Fruit fly (Drosophila melanogaster) whole organism, embryonic: Measurements from ENCODE around the gene CG3119.
A peak's percentile ranks its signal among the peaks of the same experiment; 100 is the strongest.

ENCODE experiments used
- Asciz ChIP-seq: fragments of 200-800 bp; sonication (Bioruptor generic); optimal IDR thresholded peaks from 2 replicates; lab custom pipeline; 2017; ENCODE audit warnings: missing biosample characterization, mild to moderate bottlenecking, missing genetic modification characterization, missing genetic modification reagents
- Awh ChIP-seq: fragments of 200-800 bp; sonication (Bioruptor generic); IDR thresholded peaks from 2 replicates; pipeline ENCODE4, ENCODE4 v1.3.6; 2022; ENCODE audit warnings: missing biosample characterization, missing genetic modification characterization
- B-H1 ChIP-seq: fragments of 200-800 bp; sonication (Bioruptor generic); IDR thresholded peaks from 3 replicates; pipeline ENCODE4 v1.3.6; 2022; ENCODE audit warnings: missing biosample characterization, missing genetic modification characterization
- Bteb2 ChIP-seq: fragments of 200-800 bp; sonication (Bioruptor generic); optimal IDR thresholded peaks from 2 replicates; lab custom pipeline; 2016; ENCODE audit warnings: missing biosample characterization, missing genetic modification characterization
- CG10274 ChIP-seq: fragments of 200-800 bp; sonication (Bioruptor generic); optimal IDR thresholded peaks from 3 replicates; lab custom pipeline; 2017; ENCODE audit warnings: missing biosample characterization, mild to moderate bottlenecking, missing genetic modification characterization
- CG11504 ChIP-seq: fragments of 200-800 bp; sonication (Bioruptor generic); optimal IDR thresholded peaks from 3 replicates; lab custom pipeline; 2019; ENCODE audit warnings: missing biosample characterization, mild to moderate bottlenecking, missing genetic modification characterization, moderate library complexity
- CG12236 ChIP-seq: fragments of 200-800 bp; sonication (Bioruptor generic); optimal IDR thresholded peaks from 2 replicates; lab custom pipeline; 2016; ENCODE audit warnings: missing biosample characterization, missing genetic modification characterization
- CG12391 ChIP-seq: fragments of 200-800 bp; sonication (Bioruptor generic); optimal IDR thresholded peaks from 3 replicates; lab custom pipeline; 2018; ENCODE audit warnings: missing biosample characterization, mild to moderate bottlenecking, missing genetic modification characterization, moderate library complexity
- CG13296 ChIP-seq: fragments of 200-800 bp; sonication (Bioruptor generic); optimal IDR thresholded peaks from 3 replicates; lab custom pipeline; 2018; ENCODE audit warnings: missing biosample characterization, mild to moderate bottlenecking, missing genetic modification characterization
- CG15011 ChIP-seq: fragments of 200-800 bp; sonication (Bioruptor generic); optimal IDR thresholded peaks from 3 replicates; lab custom pipeline; 2018; ENCODE audit warnings: missing biosample characterization, mild to moderate bottlenecking, missing genetic modification characterization
- CG17612 ChIP-seq: fragments of 200-800 bp; sonication (Bioruptor generic); IDR thresholded peaks from 2 replicates; pipeline ENCODE4 v1.3.6; 2022; ENCODE audit warnings: missing biosample characterization, missing genetic modification characterization
- CG18262 ChIP-seq: fragments of 200-800 bp; optimal IDR thresholded peaks from 3 replicates; lab custom pipeline; 2019; ENCODE audit warnings: missing biosample characterization, mild to moderate bottlenecking, missing genetic modification characterization, moderate library complexity
- CG2889 ChIP-seq: fragments of 200-800 bp; sonication (Bioruptor generic); IDR thresholded peaks from 3 replicates; pipeline ENCODE4 v1.3.6; 2022; ENCODE audit warnings: missing biosample characterization, missing genetic modification characterization
- CG31224 ChIP-seq: fragments of 200-800 bp; sonication (Bioruptor generic); IDR thresholded peaks from 2 replicates; pipeline ENCODE4 v1.3.6; 2022; ENCODE audit warnings: missing biosample characterization, missing genetic modification characterization
- CG31388 ChIP-seq: fragments of 200-800 bp; sonication (Bioruptor generic); optimal IDR thresholded peaks from 2 replicates; lab custom pipeline; 2016; ENCODE audit warnings: missing biosample characterization, missing genetic modification characterization
- CG3163 ChIP-seq: fragments of 200-800 bp; sonication (Bioruptor generic); optimal IDR thresholded peaks from 3 replicates; lab custom pipeline; 2016; ENCODE audit warnings: missing biosample characterization, missing genetic modification characterization
- CG34376 ChIP-seq: fragments of 200-800 bp; sonication (Bioruptor generic); optimal IDR thresholded peaks from 2 replicates; lab custom pipeline; 2018; ENCODE audit warnings: missing biosample characterization, mild to moderate bottlenecking, missing genetic modification characterization
- CG42726 ChIP-seq: fragments of 200-800 bp; sonication (Bioruptor generic); IDR thresholded peaks from 2 replicates; pipeline ENCODE4 v1.3.6; 2022; ENCODE audit warnings: missing biosample characterization, missing genetic modification characterization; ENCODE audit not compliant: partially characterized antibody
- CG4820 ChIP-seq: fragments of 200-800 bp; sonication (Bioruptor generic); optimal IDR thresholded peaks from 3 replicates; lab custom pipeline; 2016; ENCODE audit warnings: missing biosample characterization, missing genetic modification characterization
- CG6683 ChIP-seq: fragments of 200-800 bp; sonication (Bioruptor generic); optimal IDR thresholded peaks from 2 replicates; lab custom pipeline; 2017; ENCODE audit warnings: missing biosample characterization, mild to moderate bottlenecking, missing genetic modification characterization, missing genetic modification reagents
- CG8478 ChIP-seq: fragments of >200 bp; optimal IDR thresholded peaks from 2 replicates; lab custom pipeline; 2018
- D ChIP-seq, 2 experiments: fragments of 200-800 bp in 1 of 2; fragments of >200 bp in 1 of 2; sonication (Bioruptor generic) in 1 of 2; optimal IDR thresholded peaks; 2 replicates in 1 of 2; 3 replicates in 1 of 2; lab custom pipeline; 2017; ENCODE audit warnings: mild to moderate bottlenecking in 1 of 2, missing biosample characterization in 1 of 2, missing genetic modification characterization in 1 of 2, missing genetic modification reagents in 1 of 2
- Dip2 ChIP-seq: fragments of 200-800 bp; sonication (Bioruptor generic); IDR thresholded peaks from 2 replicates; pipeline ENCODE4 v1.3.6; 2022; ENCODE audit warnings: missing biosample characterization, missing genetic modification characterization
- Doc3 ChIP-seq: fragments of 200-800 bp; sonication (Bioruptor generic); IDR thresholded peaks from 3 replicates; pipeline ENCODE4 v1.3.6; 2022; ENCODE audit warnings: missing biosample characterization, missing genetic modification characterization; ENCODE audit not compliant: partially characterized antibody
- E2f2 ChIP-seq: fragments of 200-800 bp; sonication (Bioruptor generic); IDR thresholded peaks from 2 replicates; pipeline ENCODE4 v1.3.6; 2022; ENCODE audit warnings: missing biosample characterization, missing genetic modification characterization
- Hand ChIP-seq: fragments of 200-800 bp; sonication (Bioruptor generic); optimal IDR thresholded peaks from 2 replicates; lab custom pipeline; 2017; ENCODE audit warnings: mild to moderate bottlenecking, missing biosample characterization, missing genetic modification reagents, missing genetic modification characterization
- Jarid2 ChIP-seq: fragments of 200-800 bp; sonication (Bioruptor generic); optimal IDR thresholded peaks from 3 replicates; lab custom pipeline; 2017; ENCODE audit warnings: mild to moderate bottlenecking, missing biosample characterization, missing genetic modification reagents, missing genetic modification characterization
- Myb ChIP-seq: fragments of 200-800 bp; sonication (Bioruptor generic); optimal IDR thresholded peaks from 2 replicates; lab custom pipeline; 2016; ENCODE audit warnings: missing biosample characterization, missing genetic modification characterization
- Scr ChIP-seq: fragments of 200-800 bp; sonication (Bioruptor generic); IDR thresholded peaks from 2 replicates; pipeline ENCODE4 v1.3.6; 2022; ENCODE audit warnings: missing biosample characterization, missing genetic modification characterization; ENCODE audit not compliant: partially characterized antibody
- YL-1 ChIP-seq: fragments of 200-800 bp; sonication (Bioruptor generic); optimal IDR thresholded peaks from 3 replicates; lab custom pipeline; 2017; ENCODE audit warnings: missing biosample characterization, mild to moderate bottlenecking, missing genetic modification characterization
- ab ChIP-seq: fragments of 200-800 bp; sonication (Bioruptor generic); optimal IDR thresholded peaks from 2 replicates; lab custom pipeline; 2016; ENCODE audit warnings: missing biosample characterization, missing genetic modification characterization
- amos ChIP-seq: fragments of 200-800 bp; sonication (Bioruptor generic); IDR thresholded peaks from 2 replicates; pipeline ENCODE4 v1.3.6; 2022; ENCODE audit warnings: missing biosample characterization, missing genetic modification characterization; ENCODE audit not compliant: partially characterized antibody
- ara ChIP-seq: fragments of 200-800 bp; sonication (Bioruptor generic); IDR thresholded peaks from 2 replicates; pipeline ENCODE4 v1.3.6; 2022; ENCODE audit warnings: missing biosample characterization, missing genetic modification characterization
- crp ChIP-seq, 2 experiments: fragments of 200-800 bp; sonication (Bioruptor generic); optimal IDR thresholded peaks; 2 replicates in 1 of 2; 3 replicates in 1 of 2; lab custom pipeline; 2017; ENCODE audit warnings: missing biosample characterization in 2 of 2, missing genetic modification characterization in 2 of 2, mild to moderate bottlenecking in 1 of 2, moderate library complexity in 1 of 2
- cwo ChIP-seq: fragments of 200-800 bp; sonication (Bioruptor generic); optimal IDR thresholded peaks from 3 replicates; lab custom pipeline; 2017; ENCODE audit warnings: missing biosample characterization, missing genetic modification characterization, mild to moderate bottlenecking, moderate library complexity, missing genetic modification reagents
- dati ChIP-seq: fragments of 200-800 bp; sonication (Bioruptor generic); IDR thresholded peaks from 2 replicates; pipeline ENCODE4 v1.3.6; 2022; ENCODE audit warnings: missing biosample characterization, missing genetic modification characterization
- fd64A ChIP-seq: fragments of 200-800 bp; sonication (Bioruptor generic); optimal IDR thresholded peaks from 3 replicates; lab custom pipeline; 2018; ENCODE audit warnings: missing biosample characterization, mild to moderate bottlenecking, missing genetic modification characterization
- ftz-f1 ChIP-seq: fragments of 200-800 bp; sonication (Bioruptor generic); optimal IDR thresholded peaks from 2 replicates; lab custom pipeline; 2016; ENCODE audit warnings: missing biosample characterization, missing genetic modification characterization
- gt ChIP-seq: fragments of 200-800 bp; sonication (Bioruptor generic); IDR thresholded peaks from 2 replicates; pipeline ENCODE4 v1.3.6; 2022; ENCODE audit warnings: missing biosample characterization, missing genetic modification characterization
- hbn ChIP-seq: fragments of 200-800 bp; sonication (Bioruptor generic); IDR thresholded peaks from 2 replicates; pipeline ENCODE4 v1.3.6; 2022; ENCODE audit warnings: missing biosample characterization, missing genetic modification characterization; ENCODE audit not compliant: partially characterized antibody
- kni ChIP-seq: fragments of 200-800 bp; sonication (Bioruptor generic); optimal IDR thresholded peaks from 3 replicates; lab custom pipeline; 2017; ENCODE audit warnings: mild to moderate bottlenecking, missing biosample characterization, missing genetic modification reagents, missing genetic modification characterization
- mld ChIP-seq: fragments of 200-800 bp; sonication (Bioruptor generic); IDR thresholded peaks from 3 replicates; pipeline ENCODE4 v1.3.6; 2022; ENCODE audit warnings: missing biosample characterization, missing genetic modification characterization; ENCODE audit not compliant: partially characterized antibody
- nau ChIP-seq: fragments of 200-800 bp; sonication (Bioruptor generic); optimal IDR thresholded peaks from 3 replicates; lab custom pipeline; 2017; ENCODE audit warnings: missing biosample characterization, mild to moderate bottlenecking, missing genetic modification characterization, missing genetic modification reagents
- pfk ChIP-seq: fragments of 200-800 bp; sonication (Bioruptor generic); optimal IDR thresholded peaks from 2 replicates; lab custom pipeline; 2018; ENCODE audit warnings: missing biosample characterization, mild to moderate bottlenecking, missing genetic modification characterization, moderate library complexity
- pum ChIP-seq: fragments of 200-800 bp; sonication (Bioruptor generic); optimal IDR thresholded peaks from 2 replicates; lab custom pipeline; 2016; ENCODE audit warnings: missing biosample characterization, missing genetic modification characterization
- sim ChIP-seq: fragments of 200-800 bp; sonication (Bioruptor generic); IDR thresholded peaks from 2 replicates; pipeline ENCODE4 v1.3.6; 2022; ENCODE audit warnings: missing biosample characterization, missing genetic modification characterization
- sr ChIP-seq: fragments of 200-800 bp; sonication (Bioruptor generic); IDR thresholded peaks from 3 replicates; pipeline ENCODE4 v1.3.6; 2022; ENCODE audit warnings: missing biosample characterization, missing genetic modification characterization
- stc ChIP-seq: fragments of 200-800 bp; sonication (Bioruptor generic); IDR thresholded peaks from 2 replicates; pipeline ENCODE4 v1.3.6; 2022; ENCODE audit warnings: missing biosample characterization, missing genetic modification characterization
- z ChIP-seq: fragments of 200-800 bp; sonication (Bioruptor generic); IDR thresholded peaks from 3 replicates; pipeline ENCODE4 v1.3.6; 2022; ENCODE audit warnings: missing biosample characterization, missing genetic modification characterization

Gene CG3119

dm6 chr2L:2861885-2862620 is 24.4 kb upstream of the CG3119 start (continued):
- TF ChIP-seq ara (GFP tag; lab: Robert Waterston, UW): no peak
- no peak; the same call in 2 of the 3 replicates for TF ChIP-seq B-H1 (GFP tag; lab: Robert Waterston, UW)
- TF ChIP-seq Hand (GFP tag; lab: Kevin White, UChicago): no peak
- peak; percentile 49 for TF ChIP-seq fd64A
- peak; percentile 50 for TF ChIP-seq cwo (GFP tag; lab: Kevin White, UChicago)
- no peak for TF ChIP-seq hbn
- TF ChIP-seq E2f2 (GFP tag; lab: Robert Waterston, UW): 0 out of 2 replicates have a peak, but pooled peaks have one; percentile 9
- TF ChIP-seq sim (GFP tag; lab: Robert Waterston, UW): no peak
- TF ChIP-seq CG34376 (GFP tag; lab: Kevin White, UChicago): peak; percentile 53
- no peak for TF ChIP-seq sr (GFP tag; lab: Robert Waterston, UW)
- TF ChIP-seq CG11504 (tag; lab: Kevin White, UChicago): no peak
- peak; percentile 88 for TF ChIP-seq Jarid2 (GFP tag; lab: Kevin White, UChicago)
- TF ChIP-seq CG10274 (GFP tag; lab: Kevin White, UChicago): no peak
- TF ChIP-seq Dip2 (GFP tag; lab: Robert Waterston, UW): no peak
- peak; percentile 33 for TF ChIP-seq CG13296
- TF ChIP-seq pum (GFP tag; lab: Kevin White, UChicago): no peak
- TF ChIP-seq Myb (GFP tag; lab: Kevin White, UChicago): no peak
- no peak for TF ChIP-seq CG6683 (GFP tag; lab: Kevin White, UChicago)
- TF ChIP-seq gt (GFP tag; lab: Robert Waterston, UW): no peak
- TF ChIP-seq CG31388 (GFP tag; lab: Kevin White, UChicago): no peak
- peak; percentile 20 for TF ChIP-seq CG3163
- TF ChIP-seq crp (GFP tag; optimal IDR thresholded peaks at IDR 0.05; lab: Kevin White, UChicago): no peak
- TF ChIP-seq amos: peak; percentile 60; the same call in 1 of the 2 replicates
- peak; percentile 6 for TF ChIP-seq CG12391
- no peak for TF ChIP-seq nau (GFP tag; lab: Kevin White, UChicago)
- TF ChIP-seq Scr: no peak
- TF ChIP-seq Bteb2 (GFP tag; lab: Kevin White, UChicago): no peak
- TF ChIP-seq Asciz (GFP tag; lab: Kevin White, UChicago): no peak
- TF ChIP-seq pfk (GFP tag; lab: Kevin White, UChicago): no peak
- TF ChIP-seq dati (GFP tag; lab: Robert Waterston, UW): no peak
- TF ChIP-seq Doc3 (GFP tag; lab: Robert Waterston, UW): 0 out of 3 replicates have a peak, but pooled peaks have one; percentile 35
- peak; percentile 37; the same call in 1 of the 2 replicates for TF ChIP-seq stc (GFP tag; lab: Robert Waterston, UW)
- no peak for TF ChIP-seq CG4820
- TF ChIP-seq z (GFP tag; lab: Robert Waterston, UW): peak; percentile 99
- TF ChIP-seq CG42726: no peak
- TF ChIP-seq CG18262: peak; percentile 40
- TF ChIP-seq YL-1 (GFP tag; lab: Kevin White, UChicago): no peak
- TF ChIP-seq CG17612 (GFP tag; lab: Robert Waterston, UW): no peak
- TF ChIP-seq kni (GFP tag; lab: Kevin White, UChicago): peak; percentile 16
- no peak for TF ChIP-seq ab (GFP tag; lab: Kevin White, UChicago)
- no peak for TF ChIP-seq Awh (GFP tag; lab: Robert Waterston, UW)
- no peak for TF ChIP-seq CG2889 (GFP tag; lab: Robert Waterston, UW)
- TF ChIP-seq CG15011 (GFP tag; lab: Kevin White, UChicago): no peak
- TF ChIP-seq CG12236 (GFP tag; lab: Kevin White, UChicago): no peak
- TF ChIP-seq mld: peak; percentile 62; the same call in 1 of the 3 replicates
- no peak for TF ChIP-seq ftz-f1 (GFP tag; lab: Kevin White, UChicago)
- TF ChIP-seq CG8478 (lab: Kevin White, UChicago): no peak
- no peak for TF ChIP-seq D (optimal IDR thresholded peaks at IDR 0.05; lab: Kevin White, UChicago)
- no peak for TF ChIP-seq D (GFP tag; optimal IDR thresholded peaks at IDR 0.05; lab: Kevin White, UChicago)
- no peak for TF ChIP-seq CG31224 (GFP tag; lab: Robert Waterston, UW)
